Fruit fly (Drosophila melanogaster): Measurements from ENCODE around the gene PH4alphaNE2.

Gene PH4alphaNE2

dm6 chr3R:30496103-30496858, 15.7 kb downstream of the PH4alphaNE2 start, which contains the start of gene PH4alphaMP:
Gene PH4alphaMP, minus strand, starts transcription at chr3R:30496153.
- no peak for TF ChIP-seq bab1 (GFP tag; optimal IDR thresholded peaks at IDR 0.05)
- TF ChIP-seq CG5204 (GFP tag; optimal IDR thresholded peaks at IDR 0.05): no peak
- TF ChIP-seq tj (GFP tag; optimal IDR thresholded peaks at IDR 0.05): no peak
- no peak for TF ChIP-seq CG11617 (GFP tag; optimal IDR thresholded peaks at IDR 0.05)
- TF ChIP-seq cic (GFP tag; optimal IDR thresholded peaks at IDR 0.05): no peak
- no peak for TF ChIP-seq CG7101 (tag; optimal IDR thresholded peaks at IDR 0.05)
- no peak for TF ChIP-seq kay (GFP tag; ENCODE audit: borderline replicate concordance)
- TF ChIP-seq CG14711 (tag; optimal IDR thresholded peaks at IDR 0.05): no peak
- no peak for TF ChIP-seq cnc (optimal IDR thresholded peaks at IDR 0.05)
- no peak for TF ChIP-seq Crg-1 (GFP tag; optimal IDR thresholded peaks at IDR 0.05)
- TF ChIP-seq Clk (GFP tag; optimal IDR thresholded peaks at IDR 0.05): no peak
- no peak for TF ChIP-seq Hr96 (GFP tag; optimal IDR thresholded peaks at IDR 0.05)
- no peak for TF ChIP-seq CG33017 (tag; optimal IDR thresholded peaks at IDR 0.05)
- no peak for TF ChIP-seq toe (GFP tag; optimal IDR thresholded peaks at IDR 0.05)
- no peak for TF ChIP-seq pad (GFP tag; optimal IDR thresholded peaks at IDR 0.05)
- TF ChIP-seq CG12768 (GFP tag; optimal IDR thresholded peaks at IDR 0.05): no peak
- TF ChIP-seq Mnt (GFP tag; optimal IDR thresholded peaks at IDR 0.05): no peak
- no peak for TF ChIP-seq CG7045 (GFP tag; optimal IDR thresholded peaks at IDR 0.05)

dm6 chr3R:30489797-30490196, 22.2 kb downstream of the PH4alphaNE2 start, which contains the start of gene PH4alphaSG2:
Gene PH4alphaSG2, plus strand, starts transcription at chr3R:30490074.
- no peak for TF ChIP-seq Hr96 (GFP tag; optimal IDR thresholded peaks at IDR 0.05)

DNA sequence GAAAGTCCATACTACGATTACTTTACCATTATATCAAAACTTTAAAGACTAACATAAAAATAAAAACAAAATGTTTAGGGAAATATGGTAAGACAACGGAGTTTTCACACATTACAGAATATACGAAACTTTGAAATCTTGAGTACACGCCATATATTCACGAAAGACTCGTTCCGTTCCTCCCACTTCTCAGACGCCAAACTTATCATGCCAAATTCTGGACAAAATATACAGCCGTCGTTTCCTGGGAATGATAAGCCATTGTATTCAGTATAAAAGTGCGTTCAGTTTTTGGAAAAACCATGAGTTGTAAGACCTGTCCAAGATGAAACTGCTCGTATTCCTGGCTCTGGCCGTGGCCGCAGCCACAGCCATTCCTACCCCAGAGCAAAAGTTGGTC, 23.4 kb downstream of the PH4alphaNE2 start, which contains the start of gene Jon99Fi:
Jon99Fi (plus strand) TSS at position 301 of the 400 bp plus-strand sequence.
- no peak for TF ChIP-seq cic (GFP tag; optimal IDR thresholded peaks at IDR 0.05)
- TF ChIP-seq CG11617 (GFP tag; optimal IDR thresholded peaks at IDR 0.05): no peak
- no peak for TF ChIP-seq Mnt (GFP tag; optimal IDR thresholded peaks at IDR 0.05)
- no peak for TF ChIP-seq CG5204 (GFP tag; optimal IDR thresholded peaks at IDR 0.05)
- no peak for TF ChIP-seq kay (GFP tag; ENCODE audit: borderline replicate concordance)
- TF ChIP-seq CG12768 (GFP tag; optimal IDR thresholded peaks at IDR 0.05): no peak
- no peak for TF ChIP-seq pad (GFP tag; optimal IDR thresholded peaks at IDR 0.05)
- TF ChIP-seq toe (GFP tag; optimal IDR thresholded peaks at IDR 0.05): no peak
- TF ChIP-seq ovo (GFP tag; optimal IDR thresholded peaks at IDR 0.05): no peak
- TF ChIP-seq tj (GFP tag; optimal IDR thresholded peaks at IDR 0.05): no peak
- no peak for TF ChIP-seq Clk (GFP tag; optimal IDR thresholded peaks at IDR 0.05)
- no peak for TF ChIP-seq CG7045 (GFP tag; optimal IDR thresholded peaks at IDR 0.05)
- TF ChIP-seq Hr96 (GFP tag; optimal IDR thresholded peaks at IDR 0.05): no peak
- TF ChIP-seq bab1 (GFP tag; optimal IDR thresholded peaks at IDR 0.05): no peak
- TF ChIP-seq CG14711 (tag; optimal IDR thresholded peaks at IDR 0.05): no peak
- TF ChIP-seq cnc (optimal IDR thresholded peaks at IDR 0.05): no peak
- no peak for TF ChIP-seq CG7101 (tag; optimal IDR thresholded peaks at IDR 0.05)
- TF ChIP-seq CG33017 (tag; optimal IDR thresholded peaks at IDR 0.05): no peak
- TF ChIP-seq Crg-1 (GFP tag; optimal IDR thresholded peaks at IDR 0.05): no peak
- TF ChIP-seq CG1620 (GFP tag; optimal IDR thresholded peaks at IDR 0.05): no peak

dm6 chr3R:30487828-30488227, 24.2 kb downstream of the PH4alphaNE2 start, which contains the start of gene Jon99Fii:
Gene Jon99Fii, minus strand, starts transcription at chr3R:30487928.
- no peak for TF ChIP-seq cnc (optimal IDR thresholded peaks at IDR 0.05)
- no peak for TF ChIP-seq toe (GFP tag; optimal IDR thresholded peaks at IDR 0.05)
- no peak for TF ChIP-seq Hr96 (GFP tag; optimal IDR thresholded peaks at IDR 0.05)
- no peak for TF ChIP-seq CG11617 (GFP tag; optimal IDR thresholded peaks at IDR 0.05)
- no peak for TF ChIP-seq Mnt (GFP tag; optimal IDR thresholded peaks at IDR 0.05)
- TF ChIP-seq tj (GFP tag; optimal IDR thresholded peaks at IDR 0.05): no peak
- no peak for TF ChIP-seq CG7101 (tag; optimal IDR thresholded peaks at IDR 0.05)
- TF ChIP-seq pad (GFP tag; optimal IDR thresholded peaks at IDR 0.05): no peak
- no peak for TF ChIP-seq ovo (GFP tag; optimal IDR thresholded peaks at IDR 0.05)
- TF ChIP-seq CG7045 (GFP tag; optimal IDR thresholded peaks at IDR 0.05): no peak
- no peak for TF ChIP-seq Clk (GFP tag; optimal IDR thresholded peaks at IDR 0.05)
- no peak for TF ChIP-seq CG1620 (GFP tag; optimal IDR thresholded peaks at IDR 0.05)
- TF ChIP-seq cic (GFP tag; optimal IDR thresholded peaks at IDR 0.05): no peak
- no peak for TF ChIP-seq CG33017 (tag; optimal IDR thresholded peaks at IDR 0.05)
- no peak for TF ChIP-seq kay (GFP tag; ENCODE audit: borderline replicate concordance)

DNA sequence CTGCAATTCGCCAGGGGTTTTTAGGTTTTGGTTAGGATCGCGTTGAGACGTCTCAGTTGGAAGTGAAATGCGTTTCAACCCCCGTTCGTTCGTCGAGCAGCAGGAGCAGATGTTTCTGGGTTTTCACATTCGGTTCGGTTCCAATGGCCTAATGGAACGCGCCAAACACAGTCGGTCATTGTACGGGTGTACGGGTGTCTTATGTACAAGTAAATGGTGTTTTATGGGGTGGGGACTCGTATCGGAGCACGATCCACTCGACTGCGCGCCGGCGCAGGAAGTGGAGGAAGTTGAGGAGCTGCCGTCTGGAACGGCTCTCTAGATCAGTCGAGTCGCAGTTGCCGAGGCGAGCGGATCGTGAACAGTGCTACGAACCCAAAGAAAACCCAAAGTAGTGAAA, 35.6 kb downstream of the PH4alphaNE2 start, which contains the start of gene spdo:
spdo (plus strand) TSS at position 318 of the 400 bp plus-strand sequence.
- no peak for TF ChIP-seq kay (GFP tag; ENCODE audit: borderline replicate concordance)

DNA sequence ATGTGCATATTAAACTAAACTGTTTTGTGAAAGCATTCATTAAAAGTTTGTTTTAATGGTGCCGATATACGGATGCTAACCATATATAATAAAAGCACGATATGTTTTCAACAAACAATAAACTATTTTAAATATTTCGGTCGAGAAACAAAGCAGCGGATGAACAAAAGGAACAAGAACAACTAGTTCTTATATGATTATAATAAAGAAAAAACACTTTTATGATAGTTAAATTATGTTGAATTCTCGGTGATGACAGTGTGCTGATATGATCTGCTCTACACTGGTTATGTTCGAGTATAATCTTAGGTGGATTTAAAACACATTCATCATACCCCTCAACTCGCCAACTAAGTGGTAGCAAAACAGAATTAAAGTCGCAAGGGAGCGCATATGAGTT, 36.1 kb downstream of the PH4alphaNE2 start:
- TF ChIP-seq CG5204 (GFP tag; optimal IDR thresholded peaks at IDR 0.05) (no peak), Clk (GFP tag; optimal IDR thresholded peaks at IDR 0.05) (no peak), cic (GFP tag; optimal IDR thresholded peaks at IDR 0.05) (no peak), Crg-1 (GFP tag; optimal IDR thresholded peaks at IDR 0.05) (no peak), cnc (optimal IDR thresholded peaks at IDR 0.05) (no peak), CG1620 (GFP tag; optimal IDR thresholded peaks at IDR 0.05) (no peak), CG12768 (GFP tag; optimal IDR thresholded peaks at IDR 0.05) (no peak), CG14711 (tag; optimal IDR thresholded peaks at IDR 0.05) (no peak), CG33017 (tag; optimal IDR thresholded peaks at IDR 0.05) (no peak), tj (GFP tag; optimal IDR thresholded peaks at IDR 0.05) (no peak), CG7045 (GFP tag; optimal IDR thresholded peaks at IDR 0.05) (no peak), Hr96 (GFP tag; optimal IDR thresholded peaks at IDR 0.05) (no peak)
